Fruit fly (Drosophila melanogaster) whole organism, prepupa: ENCODE data around the gene lds.

Source experiments
- Blimp-1 ChIP-seq: fragments of 200-800 bp; sonication (Bioruptor generic); optimal IDR thresholded peaks from 3 replicates; lab custom pipeline; 2017; ENCODE audit warnings: missing biosample characterization, missing genetic modification characterization, mild to moderate bottlenecking, moderate library complexity, missing genetic modification reagents
- CG10669 ChIP-seq: fragments of 200-800 bp; sonication (Bioruptor generic); optimal IDR thresholded peaks from 3 replicates; lab custom pipeline; 2018; ENCODE audit warnings: missing biosample characterization, mild to moderate bottlenecking, missing genetic modification characterization, moderate library complexity
- CG11294 ChIP-seq: fragments of 200-800 bp; sonication (Bioruptor generic); IDR thresholded peaks from 2 replicates; pipeline ENCODE4 v1.3.6; 2022; ENCODE audit warnings: missing biosample characterization, missing genetic modification characterization
- CG11762 ChIP-seq: fragments of 200-800 bp; sonication (Bioruptor generic); optimal IDR thresholded peaks from 3 replicates; lab custom pipeline; 2016; ENCODE audit warnings: missing biosample characterization, missing genetic modification characterization; ENCODE audit not compliant: insufficient read depth
- CG11902 ChIP-seq: fragments of 200-800 bp; sonication (Bioruptor generic); optimal IDR thresholded peaks from 3 replicates; lab custom pipeline; 2016; ENCODE audit warnings: missing biosample characterization, missing genetic modification characterization
- CG15336 ChIP-seq: fragments of 200-800 bp; sonication (Bioruptor generic); IDR thresholded peaks from 2 replicates; pipeline ENCODE4 v1.3.6; 2022; ENCODE audit warnings: missing biosample characterization, missing genetic modification characterization
- CG1621 ChIP-seq: fragments of 200-800 bp; sonication (Bioruptor generic); optimal IDR thresholded peaks from 3 replicates; lab custom pipeline; 2018; ENCODE audit warnings: missing biosample characterization, mild to moderate bottlenecking, missing genetic modification characterization
- CG16779 ChIP-seq: fragments of 200-800 bp; sonication (Bioruptor generic); optimal IDR thresholded peaks from 3 replicates; lab custom pipeline; 2017; ENCODE audit warnings: missing biosample characterization, mild to moderate bottlenecking, missing genetic modification characterization
- CG3032 ChIP-seq: fragments of 200-800 bp; optimal IDR thresholded peaks from 2 replicates; lab custom pipeline; 2019; ENCODE audit warnings: missing biosample characterization, mild to moderate bottlenecking, missing genetic modification characterization, moderate library complexity
- CG31627 ChIP-seq: fragments of 200-800 bp; sonication (Bioruptor generic); optimal IDR thresholded peaks from 3 replicates; lab custom pipeline; 2016; ENCODE audit warnings: missing biosample characterization, missing genetic modification characterization
- CG32006 ChIP-seq: fragments of 200-800 bp; sonication (Bioruptor generic); optimal IDR thresholded peaks from 3 replicates; lab custom pipeline; 2017; ENCODE audit warnings: missing biosample characterization, mild to moderate bottlenecking, missing genetic modification characterization
- CG34406 ChIP-seq: fragments of 200-800 bp; sonication (Bioruptor generic); optimal IDR thresholded peaks from 3 replicates; lab custom pipeline; 2016; ENCODE audit warnings: missing biosample characterization, missing genetic modification characterization
- CG4318 ChIP-seq: fragments of 200-800 bp; sonication (Bioruptor generic); optimal IDR thresholded peaks from 3 replicates; lab custom pipeline; 2017; ENCODE audit warnings: missing biosample characterization, mild to moderate bottlenecking, missing genetic modification characterization
- CG6163 ChIP-seq: fragments of 200-800 bp; sonication (Bioruptor generic); IDR thresholded peaks from 3 replicates; pipeline ENCODE4 v1.3.6; 2022; ENCODE audit warnings: missing biosample characterization, missing genetic modification characterization
- CG6792 ChIP-seq: fragments of 200-800 bp; sonication (Bioruptor generic); optimal IDR thresholded peaks from 3 replicates; lab custom pipeline; 2016; ENCODE audit warnings: missing biosample characterization, missing genetic modification characterization
- CG6808 ChIP-seq: fragments of 200-800 bp; sonication (Bioruptor generic); optimal IDR thresholded peaks from 3 replicates; lab custom pipeline; 2017; ENCODE audit warnings: missing biosample characterization, missing genetic modification characterization, mild to moderate bottlenecking, moderate library complexity, missing genetic modification reagents
- CG6854 ChIP-seq: fragments of 200-800 bp; sonication (Bioruptor generic); optimal IDR thresholded peaks from 2 replicates; lab custom pipeline; 2017; ENCODE audit warnings: missing biosample characterization, mild to moderate bottlenecking, missing genetic modification characterization
- CG7368 ChIP-seq: fragments of 200-800 bp; sonication (Bioruptor generic); optimal IDR thresholded peaks from 3 replicates; lab custom pipeline; 2016; ENCODE audit warnings: missing biosample characterization, missing genetic modification characterization
- CG8119 ChIP-seq: fragments of 200-800 bp; sonication (Bioruptor generic); IDR thresholded peaks from 3 replicates; pipeline ENCODE4 v1.3.6; 2022; ENCODE audit warnings: missing biosample characterization, missing genetic modification characterization
- CG8319 ChIP-seq: fragments of 200-800 bp; sonication (Bioruptor generic); optimal IDR thresholded peaks from 3 replicates; lab custom pipeline; 2016; ENCODE audit warnings: missing biosample characterization, missing genetic modification characterization
- CG8632 ChIP-seq: fragments of 200-800 bp; sonication (Bioruptor generic); optimal IDR thresholded peaks from 3 replicates; lab custom pipeline; 2016; ENCODE audit warnings: missing biosample characterization, missing genetic modification characterization
- CG9139 ChIP-seq: fragments of 200-800 bp; sonication (Bioruptor generic); optimal IDR thresholded peaks from 3 replicates; lab custom pipeline; 2017; ENCODE audit warnings: missing biosample characterization, mild to moderate bottlenecking, missing genetic modification characterization
- Eip75B ChIP-seq: fragments of 200-800 bp; sonication (Bioruptor generic); optimal IDR thresholded peaks from 3 replicates; lab custom pipeline; 2016; ENCODE audit warnings: missing biosample characterization, missing genetic modification characterization
- Eip78C ChIP-seq: fragments of 200-800 bp; sonication (Bioruptor generic); peaks from one replicate; lab custom pipeline; 2016; ENCODE audit warnings: missing biosample characterization, missing genetic modification characterization
- Ets21C ChIP-seq: fragments of 200-800 bp; sonication (Bioruptor generic); optimal IDR thresholded peaks from 3 replicates; lab custom pipeline; 2016; ENCODE audit warnings: missing biosample characterization, missing genetic modification characterization
- Ets96B ChIP-seq: fragments of 200-800 bp; optimal IDR thresholded peaks from 2 replicates; lab custom pipeline; 2019; ENCODE audit warnings: missing biosample characterization, mild to moderate bottlenecking, missing genetic modification characterization, moderate library complexity
- Gug ChIP-seq: fragments of 200-800 bp; sonication (Bioruptor generic); IDR thresholded peaks from 2 replicates; pipeline ENCODE4 v1.3.6; 2022; ENCODE audit warnings: missing biosample characterization, missing genetic modification characterization
- Hr39 ChIP-seq: fragments of 200-800 bp; sonication (Bioruptor generic); optimal IDR thresholded peaks from 2 replicates; lab custom pipeline; 2016; ENCODE audit warnings: missing biosample characterization, missing genetic modification characterization
- Hr4 ChIP-seq: fragments of 200-800 bp; sonication (Bioruptor generic); optimal IDR thresholded peaks from 3 replicates; lab custom pipeline; 2016; ENCODE audit warnings: missing biosample characterization, missing genetic modification characterization
- Lpt ChIP-seq: fragments of 200-800 bp; sonication (Bioruptor generic); optimal IDR thresholded peaks from 3 replicates; lab custom pipeline; 2016; ENCODE audit warnings: missing biosample characterization, missing genetic modification characterization
- Met ChIP-seq: fragments of 200-800 bp; sonication (Bioruptor generic); optimal IDR thresholded peaks from 3 replicates; lab custom pipeline; 2016; ENCODE audit warnings: missing biosample characterization, missing genetic modification characterization
- OdsH ChIP-seq: fragments of 200-800 bp; sonication (Bioruptor generic); optimal IDR thresholded peaks from 3 replicates; lab custom pipeline; 2016; ENCODE audit warnings: missing biosample characterization, missing genetic modification characterization
- Smox ChIP-seq: fragments of 200-800 bp; sonication (Bioruptor generic); optimal IDR thresholded peaks from 3 replicates; lab custom pipeline; 2016; ENCODE audit warnings: missing biosample characterization, missing genetic modification characterization
- Sox102F ChIP-seq: fragments of 200-800 bp; sonication (Bioruptor generic); optimal IDR thresholded peaks from 2 replicates; lab custom pipeline; 2016; ENCODE audit warnings: missing biosample characterization, mild to moderate bottlenecking, missing genetic modification characterization
- Sox14 ChIP-seq: fragments of 200-800 bp; sonication (Bioruptor generic); optimal IDR thresholded peaks from 3 replicates; lab custom pipeline; 2016; ENCODE audit warnings: missing biosample characterization, missing genetic modification characterization
- Sox15 ChIP-seq: fragments of 200-800 bp; sonication (Bioruptor generic); optimal IDR thresholded peaks from 3 replicates; lab custom pipeline; 2016; ENCODE audit warnings: missing biosample characterization, missing genetic modification characterization
- achi ChIP-seq: fragments of 200-800 bp; sonication (Bioruptor generic); optimal IDR thresholded peaks from 3 replicates; lab custom pipeline; 2016; ENCODE audit warnings: missing biosample characterization, missing genetic modification characterization
- cyc ChIP-seq: fragments of 200-800 bp; sonication (Bioruptor generic); optimal IDR thresholded peaks from 3 replicates; lab custom pipeline; 2016; ENCODE audit warnings: missing biosample characterization, missing genetic modification characterization
- dac ChIP-seq: fragments of 200-800 bp; sonication (Bioruptor generic); optimal IDR thresholded peaks from 2 replicates; lab custom pipeline; 2017; ENCODE audit warnings: missing biosample characterization, mild to moderate bottlenecking, missing genetic modification characterization
- eg ChIP-seq: fragments of 200-800 bp; sonication (Bioruptor generic); IDR thresholded peaks from 3 replicates; pipeline ENCODE4 v1.3.6; 2022; ENCODE audit warnings: missing biosample characterization, missing genetic modification characterization
- esn ChIP-seq: fragments of 200-800 bp; sonication (Bioruptor generic); optimal IDR thresholded peaks from 2 replicates; lab custom pipeline; 2016; ENCODE audit warnings: missing biosample characterization, mild to moderate bottlenecking, missing genetic modification characterization, moderate library complexity
- fd59A ChIP-seq: fragments of 200-800 bp; sonication (Bioruptor generic); optimal IDR thresholded peaks from 2 replicates; lab custom pipeline; 2017; ENCODE audit warnings: missing biosample characterization, mild to moderate bottlenecking, missing genetic modification characterization, missing genetic modification reagents
- fd85E ChIP-seq: fragments of 200-800 bp; sonication (Bioruptor generic); optimal IDR thresholded peaks from 3 replicates; lab custom pipeline; 2016; ENCODE audit warnings: missing biosample characterization, missing genetic modification characterization
- fkh ChIP-seq: fragments of 200-800 bp; sonication (Bioruptor generic); optimal IDR thresholded peaks from 3 replicates; lab custom pipeline; 2017; ENCODE audit warnings: missing biosample characterization, mild to moderate bottlenecking, missing genetic modification characterization, moderate library complexity
- lz ChIP-seq: fragments of 200-800 bp; sonication (Bioruptor generic); optimal IDR thresholded peaks from 3 replicates; lab custom pipeline; 2016; ENCODE audit warnings: missing biosample characterization, missing genetic modification characterization
- net ChIP-seq: fragments of 200-800 bp; sonication (Bioruptor generic); optimal IDR thresholded peaks from 3 replicates; lab custom pipeline; 2016; ENCODE audit warnings: missing biosample characterization, missing genetic modification characterization
- spab ChIP-seq: fragments of 200-800 bp; sonication (Bioruptor generic); optimal IDR thresholded peaks from 2 replicates; lab custom pipeline; 2017; ENCODE audit warnings: missing biosample characterization, mild to moderate bottlenecking, missing genetic modification characterization, missing genetic modification reagents
- ss ChIP-seq, 2 experiments: fragments of 200-800 bp; sonication (Bioruptor generic); optimal IDR thresholded peaks; 2 replicates in 1 of 2; 3 replicates in 1 of 2; lab custom pipeline; 2017 to 2018; ENCODE audit warnings: mild to moderate bottlenecking in 2 of 2, missing biosample characterization in 2 of 2, missing genetic modification characterization in 2 of 2, moderate library complexity in 1 of 2
- svp ChIP-seq: fragments of 200-800 bp; sonication (Bioruptor generic); peaks from one replicate; lab custom pipeline; 2016; ENCODE audit warnings: missing biosample characterization, missing genetic modification characterization
- vri ChIP-seq: fragments of 200-800 bp; sonication (Bioruptor generic); optimal IDR thresholded peaks from 3 replicates; lab custom pipeline; 2016; ENCODE audit warnings: missing biosample characterization, mild to moderate bottlenecking, missing genetic modification characterization

Gene lds

dm6 chr3R:7907311-7907710, 12.9 kb upstream of the lds start, which contains the start of the genes Taf7 and EMC1:
Gene Taf7 (plus strand): TSS chr3R:7907333.
Gene EMC1 (minus strand): TSS chr3R:7907363.
- peak; percentile 42 for TF ChIP-seq CG3032
- TF ChIP-seq Smox = no peak
- TF ChIP-seq Lpt (GFP tag; lab: Kevin White, UChicago) = no peak
- TF ChIP-seq CG11294 (GFP tag; lab: Robert Waterston, UW) = no peak
- TF ChIP-seq Blimp-1 = no peak
- no peak for TF ChIP-seq CG6854 (GFP tag; lab: Kevin White, UChicago)
- no peak for TF ChIP-seq CG16779 (tag; lab: Kevin White, UChicago)
- no peak for TF ChIP-seq fd59A
- no peak for TF ChIP-seq CG9139 (GFP tag; lab: Kevin White, UChicago)
- no peak for TF ChIP-seq spab
- TF ChIP-seq achi (GFP tag; lab: Kevin White, UChicago) = no peak
- TF ChIP-seq svp (GFP tag; lab: Kevin White, UChicago) = peak; percentile 85
- TF ChIP-seq CG11902 (GFP tag; lab: Kevin White, UChicago) = no peak
- peak; percentile 20 for TF ChIP-seq Sox15 (GFP tag; lab: Kevin White, UChicago)
- no peak for TF ChIP-seq fkh (GFP tag; lab: Kevin White, UChicago)
- TF ChIP-seq CG6163 (GFP tag; lab: Robert Waterston, UW) = no peak
- TF ChIP-seq OdsH = no peak
- no peak for TF ChIP-seq ss (GFP tag; optimal IDR thresholded peaks at IDR 0.05; lab: Kevin White, UChicago)
- TF ChIP-seq Ets96B (tag; lab: Kevin White, UChicago) = no peak
- TF ChIP-seq CG6808 (GFP tag; lab: Kevin White, UChicago) = no peak
- no peak for TF ChIP-seq Eip78C (GFP tag; lab: Kevin White, UChicago)
- no peak for TF ChIP-seq Sox102F (GFP tag; lab: Kevin White, UChicago)
- TF ChIP-seq CG4318 (GFP tag; lab: Kevin White, UChicago) = no peak
- no peak for TF ChIP-seq CG10669 (GFP tag; lab: Kevin White, UChicago)
- TF ChIP-seq Hr4 = no peak
- TF ChIP-seq CG8119 (GFP tag; lab: Robert Waterston, UW) = no peak
- TF ChIP-seq CG6792 (GFP tag; lab: Kevin White, UChicago) = no peak
- TF ChIP-seq eg (GFP tag; lab: Robert Waterston, UW) = no peak
- no peak for TF ChIP-seq fd85E (GFP tag; lab: Kevin White, UChicago)
- TF ChIP-seq Met = no peak
- TF ChIP-seq CG32006 = no peak
- no peak for TF ChIP-seq Gug (GFP tag; lab: Robert Waterston, UW)
- TF ChIP-seq cyc (GFP tag; lab: Kevin White, UChicago) = peak; percentile 34
- TF ChIP-seq CG31627 (GFP tag; lab: Kevin White, UChicago) = peak; percentile 53
- no peak for TF ChIP-seq CG15336 (GFP tag; lab: Robert Waterston, UW)
- TF ChIP-seq Eip75B (GFP tag; lab: Kevin White, UChicago) = no peak
- no peak for TF ChIP-seq net (GFP tag; lab: Kevin White, UChicago)
- TF ChIP-seq CG1621 (tag; lab: Kevin White, UChicago) = no peak
- no peak for TF ChIP-seq Sox14 (GFP tag; lab: Kevin White, UChicago)
- TF ChIP-seq Ets21C (GFP tag; lab: Kevin White, UChicago) = no peak
- TF ChIP-seq vri = no peak
- no peak for TF ChIP-seq CG8632 (GFP tag; lab: Kevin White, UChicago)
- TF ChIP-seq dac (GFP tag; lab: Kevin White, UChicago) = no peak
- TF ChIP-seq CG7368 (GFP tag; lab: Kevin White, UChicago) = no peak
- TF ChIP-seq esn (GFP tag; lab: Kevin White, UChicago) = peak; percentile 42
- no peak for TF ChIP-seq CG11762 (GFP tag; lab: Kevin White, UChicago)
- peak; percentile 58 for TF ChIP-seq lz (GFP tag; lab: Kevin White, UChicago)
- TF ChIP-seq CG8319 (GFP tag; lab: Kevin White, UChicago) = no peak
- no peak for TF ChIP-seq Hr39 (GFP tag; lab: Kevin White, UChicago)
- TF ChIP-seq CG34406 (GFP tag; lab: Kevin White, UChicago) = no peak
- TF ChIP-seq, all 60 proteins: peak for 7
